Worm (Caenorhabditis elegans): ENCODE measurements around the gene twk-21.

- TF ChIP-seq him-1 (tag; optimal IDR thresholded peaks at IDR 0.05) (no peak), W03F9.2 (tag; optimal IDR thresholded peaks at IDR 0.05) (no peak)
Measured at ce11 chrX:16258503-16258902, 41.2 kb upstream of the twk-21 start.

Measured in whole organism, L4/young adult.